Worm (Caenorhabditis elegans): ENCODE data around the gene gpa-13.

- TF ChIP-seq ama-1 (optimal IDR thresholded peaks at IDR 0.05), result no peak
- TF ChIP-seq flt-1 (GFP tag; IDR thresholded peaks at IDR 0.05), result no peak
- no peak for TF ChIP-seq hmbx-1 (tag; optimal IDR thresholded peaks at IDR 0.05)
- no peak for TF ChIP-seq hnd-1 (tag; optimal IDR thresholded peaks at IDR 0.05)
- TF ChIP-seq aly-1 (tag; optimal IDR thresholded peaks at IDR 0.05), result no peak
- no peak for TF ChIP-seq F13C5.2 (tag; optimal IDR thresholded peaks at IDR 0.05)
- TF ChIP-seq ets-7 (tag; optimal IDR thresholded peaks at IDR 0.05), result no peak
- no peak for TF ChIP-seq ceh-13 (GFP tag; optimal IDR thresholded peaks at IDR 0.05)
- no peak for TF ChIP-seq tra-4 (tag; optimal IDR thresholded peaks at IDR 0.05)
- TF ChIP-seq tbx-11 (GFP tag; IDR thresholded peaks at IDR 0.05), result no peak
- no peak for TF ChIP-seq scrt-1 (GFP tag; IDR thresholded peaks at IDR 0.05)
- TF ChIP-seq pes-1 (GFP tag; IDR thresholded peaks at IDR 0.05), result no peak
- TF ChIP-seq sea-1 (GFP tag; conservative IDR thresholded peaks at IDR 0.05), result no peak
Measured at ce11 chrV:12754839-12755238, at the start of gene gpa-13.
